Worm (Caenorhabditis elegans): Measurements from ENCODE around the gene R186.3.

- TF ChIP-seq egl-44 (GFP tag; IDR thresholded peaks at IDR 0.05) (no peak), ztf-6 (GFP tag; IDR thresholded peaks at IDR 0.05) (no peak), pha-4 (tag; optimal IDR thresholded peaks at IDR 0.05) (no peak), ztf-22 (GFP tag; optimal IDR thresholded peaks at IDR 0.05) (no peak)
Observed at ce11 chrV:12968555-12968954, 1.5 kb upstream of the R186.3 start, which contains the start of gene lin-46.

All from whole organism, young adult.